Worm (Caenorhabditis elegans): ENCODE measurements around the gene rpl-20.

DNA sequence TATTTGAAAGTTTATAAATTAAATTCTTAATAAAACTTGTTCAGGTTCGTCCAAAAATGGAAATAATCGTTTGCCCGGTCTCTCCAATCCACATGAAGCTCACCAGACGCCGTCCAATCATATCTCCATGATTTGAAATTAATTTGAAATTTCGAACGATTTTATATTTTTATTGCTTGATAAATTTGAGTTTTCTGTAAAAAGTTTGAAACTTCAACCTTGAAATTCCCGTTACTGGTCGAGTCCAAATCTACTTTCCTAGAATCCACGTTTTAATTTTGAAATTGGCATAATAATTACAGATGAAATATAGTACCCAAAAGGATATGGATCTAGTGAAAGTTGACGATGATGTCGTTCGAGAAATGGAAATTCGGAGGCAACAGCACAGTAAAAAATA, 14.8 kb upstream of the rpl-20 start, which contains the start of gene npp-26:
- TF ChIP-seq tab-1 (GFP tag; IDR thresholded peaks at IDR 0.05) (no peak), cog-1 (tag; optimal IDR thresholded peaks at IDR 0.05) (no peak), ztf-23 (GFP tag; IDR thresholded peaks at IDR 0.05) (no peak), klf-2 (GFP tag; conservative IDR thresholded peaks at IDR 0.05) (no peak), med-1 (GFP tag; optimal IDR thresholded peaks at IDR 0.05; ENCODE audit: insufficient read depth) (no peak), flt-1 (GFP tag; IDR thresholded peaks at IDR 0.05) (no peak), ztf-29 (GFP tag; IDR thresholded peaks at IDR 0.05) (no peak)

Measured in whole organism, midembryonic.